Fruit fly (Drosophila melanogaster) whole organism, wandering third instar larva: ENCODE data around the gene bam.

Experiments used
- Abd-B ChIP-seq: fragments of >200 bp; optimal IDR thresholded peaks from 2 replicates; lab custom pipeline; 2017; ENCODE audit warnings: missing biosample characterization, missing genetic modification characterization
- CG32264 ChIP-seq: fragments of 200-800 bp; sonication (Bioruptor generic); optimal IDR thresholded peaks from 2 replicates; lab custom pipeline; 2016; ENCODE audit warnings: missing biosample characterization, missing genetic modification characterization
- CG9705 ChIP-seq: fragments of 200-800 bp; sonication (Bioruptor generic); optimal IDR thresholded peaks from 2 replicates; lab custom pipeline; 2018; ENCODE audit warnings: missing biosample characterization, mild to moderate bottlenecking, missing genetic modification characterization
- CrebA ChIP-seq: fragments of 200-800 bp; sonication (Bioruptor generic); optimal IDR thresholded peaks from 2 replicates; lab custom pipeline; 2016; ENCODE audit warnings: missing biosample characterization, mild to moderate bottlenecking, missing genetic modification characterization, borderline replicate concordance
- Dfd ChIP-seq: fragments of >200 bp; optimal IDR thresholded peaks from 2 replicates; lab custom pipeline; 2017; ENCODE audit warnings: missing biosample characterization, missing genetic modification characterization
- Dif ChIP-seq: fragments of 200-275, 200-300 bp; sonication (Bioruptor generic); optimal IDR thresholded peaks from 2 replicates; lab custom pipeline; 2018; ENCODE audit warnings: missing biosample characterization, missing genetic modification characterization; ENCODE audit not compliant: partially characterized antibody
- GATAd ChIP-seq: sonication (Bioruptor generic); optimal IDR thresholded peaks from 2 replicates; lab custom pipeline; 2016; ENCODE audit warnings: missing biosample characterization, missing genetic modification characterization
- HLH106 ChIP-seq: fragments of 200-800 bp; optimal IDR thresholded peaks from 3 replicates; lab custom pipeline; 2019; ENCODE audit warnings: missing biosample characterization, mild to moderate bottlenecking, missing genetic modification characterization, moderate library complexity
- Hnf4 ChIP-seq: fragments of 200-800 bp; sonication (Bioruptor generic); optimal IDR thresholded peaks from 2 replicates; lab custom pipeline; 2016; ENCODE audit warnings: missing biosample characterization, mild to moderate bottlenecking, missing genetic modification characterization
- Hr78 ChIP-seq: fragments of >200 bp; optimal IDR thresholded peaks from 2 replicates; lab custom pipeline; 2017; ENCODE audit warnings: missing biosample characterization, missing genetic modification characterization
- Hr83 ChIP-seq: fragments of 200-300 bp; sonication (Bioruptor generic); optimal IDR thresholded peaks from 2 replicates; lab custom pipeline; 2016; ENCODE audit warnings: missing biosample characterization, mild to moderate bottlenecking, missing genetic modification characterization, moderate library complexity; ENCODE audit not compliant: poor library complexity, severe bottlenecking
- Jra ChIP-seq: sonication (Bioruptor generic); optimal IDR thresholded peaks from 2 replicates; lab custom pipeline; 2016; ENCODE audit warnings: missing biosample characterization, missing genetic modification characterization
- Mio ChIP-seq: sonication (Bioruptor generic); optimal IDR thresholded peaks from 2 replicates; lab custom pipeline; 2016; ENCODE audit warnings: missing biosample characterization, missing genetic modification characterization
- Myc ChIP-seq: fragments of >200 bp; optimal IDR thresholded peaks from 2 replicates; lab custom pipeline; 2017
- N ChIP-seq: fragments of >200 bp; optimal IDR thresholded peaks from 2 replicates; lab custom pipeline; 2018; ENCODE audit warnings: missing biosample characterization, missing external identifiers, missing genetic modification characterization
- OdsH ChIP-seq: fragments of 200-800 bp; sonication (Bioruptor generic); optimal IDR thresholded peaks from 2 replicates; lab custom pipeline; 2016; ENCODE audit warnings: missing biosample characterization, mild to moderate bottlenecking, missing genetic modification characterization
- Rel ChIP-seq, 2 experiments: fragments of 200-800 bp; sonication (Bioruptor generic) in 1 of 2; optimal IDR thresholded peaks; 2 replicates in 1 of 2; 3 replicates in 1 of 2; lab custom pipeline; 2016 to 2019; ENCODE audit warnings: mild to moderate bottlenecking in 2 of 2, missing biosample characterization in 2 of 2, missing genetic modification characterization in 2 of 2, moderate library complexity in 1 of 2
- Sp1 ChIP-seq: fragments of 200-800 bp; sonication (Bioruptor generic); optimal IDR thresholded peaks from 3 replicates; lab custom pipeline; 2019; ENCODE audit warnings: missing biosample characterization, mild to moderate bottlenecking, missing genetic modification characterization, moderate library complexity
- Vsx2 ChIP-seq: fragments of 200-300, 225-300 bp; sonication (Bioruptor generic); optimal IDR thresholded peaks from 2 replicates; lab custom pipeline; 2018; ENCODE audit warnings: missing biosample characterization, missing genetic modification characterization; ENCODE audit not compliant: partially characterized antibody
- br ChIP-seq: fragments of 200-800 bp; sonication (Bioruptor generic); optimal IDR thresholded peaks from 2 replicates; lab custom pipeline; 2016; ENCODE audit warnings: missing biosample characterization, missing genetic modification characterization
- brk ChIP-seq: fragments of 200-800 bp; sonication (Bioruptor generic); optimal IDR thresholded peaks from 2 replicates; lab custom pipeline; 2016; ENCODE audit warnings: missing biosample characterization, mild to moderate bottlenecking, missing genetic modification characterization
- dl ChIP-seq, 2 experiments: fragments of 175-275, 200-275 bp in 1 of 2; fragments of 200-275 bp in 1 of 2; sonication (Bioruptor generic); optimal IDR thresholded peaks; lab custom pipeline; 2018; ENCODE audit warnings: mild to moderate bottlenecking in 2 of 2, missing biosample characterization in 2 of 2, missing genetic modification characterization in 2 of 2, moderate library complexity in 2 of 2; ENCODE audit not compliant: partially characterized antibody in 2 of 2, insufficient read depth in 1 of 2
- dmrt93B ChIP-seq: fragments of 200-800 bp; sonication (Bioruptor generic); optimal IDR thresholded peaks from 2 replicates; lab custom pipeline; 2018; ENCODE audit warnings: missing biosample characterization, mild to moderate bottlenecking, missing genetic modification characterization
- dsf ChIP-seq: sonication (Bioruptor generic); optimal IDR thresholded peaks from 2 replicates; lab custom pipeline; 2016; ENCODE audit warnings: missing biosample characterization, missing genetic modification characterization, borderline replicate concordance
- ey ChIP-seq: fragments of 200-800 bp; sonication (Bioruptor generic); optimal IDR thresholded peaks from 2 replicates; lab custom pipeline; 2016; ENCODE audit warnings: missing biosample characterization, missing genetic modification characterization
- foxo ChIP-seq, 2 experiments: fragments of 200-800 bp; sonication (Bioruptor generic); optimal IDR thresholded peaks; 2 replicates in 1 of 2; 3 replicates in 1 of 2; lab custom pipeline; 2016 to 2017; ENCODE audit warnings: missing biosample characterization in 2 of 2, missing genetic modification characterization in 2 of 2
- fru ChIP-seq: fragments of 200-800 bp; sonication (Bioruptor generic); optimal IDR thresholded peaks from 3 replicates; lab custom pipeline; 2016; ENCODE audit warnings: missing biosample characterization, mild to moderate bottlenecking, missing genetic modification characterization
- h ChIP-seq: fragments of 200-800 bp; sonication (Bioruptor generic); optimal IDR thresholded peaks from 3 replicates; lab custom pipeline; 2016; ENCODE audit warnings: missing biosample characterization, mild to moderate bottlenecking, missing genetic modification characterization
- jim ChIP-seq: fragments of 175-275, 200-325 bp; sonication (Bioruptor generic); optimal IDR thresholded peaks from 2 replicates; lab custom pipeline; 2016; ENCODE audit warnings: missing biosample characterization, mild to moderate bottlenecking, missing genetic modification characterization
- lola ChIP-seq: fragments of >200 bp; optimal IDR thresholded peaks from 2 replicates; lab custom pipeline; 2017; ENCODE audit warnings: missing biosample characterization, missing genetic modification characterization
- pan ChIP-seq: fragments of >200 bp; optimal IDR thresholded peaks from 2 replicates; lab custom pipeline; 2017
- psq ChIP-seq: fragments of 200-800 bp; sonication (Bioruptor generic); optimal IDR thresholded peaks from 3 replicates; lab custom pipeline; 2017; ENCODE audit warnings: missing biosample characterization, mild to moderate bottlenecking, missing genetic modification characterization, moderate library complexity
- rgr ChIP-seq: fragments of 200-800 bp; sonication (Bioruptor generic); optimal IDR thresholded peaks from 3 replicates; lab custom pipeline; 2016; ENCODE audit warnings: missing biosample characterization, mild to moderate bottlenecking, missing genetic modification characterization
- sage ChIP-seq: fragments of 200-800 bp; sonication (Bioruptor generic); optimal IDR thresholded peaks from 2 replicates; lab custom pipeline; 2016; ENCODE audit warnings: missing biosample characterization, mild to moderate bottlenecking, missing genetic modification characterization
- sv ChIP-seq: fragments of 200-800 bp; sonication (Bioruptor generic); optimal IDR thresholded peaks from 3 replicates; lab custom pipeline; 2016; ENCODE audit warnings: missing biosample characterization, missing genetic modification characterization
- tai ChIP-seq: sonication (Bioruptor generic); optimal IDR thresholded peaks from 2 replicates; lab custom pipeline; 2016; ENCODE audit warnings: missing biosample characterization, missing genetic modification characterization
- usp ChIP-seq: fragments of >200 bp; optimal IDR thresholded peaks from 2 replicates; lab custom pipeline; 2017; ENCODE audit warnings: missing biosample characterization, missing genetic modification characterization
- woc ChIP-seq: sonication (Bioruptor generic); optimal IDR thresholded peaks from 2 replicates; lab custom pipeline; 2016; ENCODE audit warnings: missing biosample characterization, mild to moderate bottlenecking, missing genetic modification characterization

Gene bam

dm6 chr3R:25232271-25232989, 12.5 kb downstream of the bam start, which contains the start of gene Cad96Cb:
TSS of gene Cad96Cb (minus strand) at chr3R:25232321.
- peak; percentile 31 for TF ChIP-seq Rel (GFP tag; optimal IDR thresholded peaks at IDR 0.05; lab: Kevin White, UChicago)
- TF ChIP-seq Rel (tag; optimal IDR thresholded peaks at IDR 0.05; lab: Kevin White, UChicago): peak; percentile 6
- TF ChIP-seq Hr83: peak; percentile 9
- no peak for TF ChIP-seq CrebA (GFP tag; lab: Kevin White, UChicago)
- no peak for TF ChIP-seq Myc (lab: Kevin White, UChicago)
- TF ChIP-seq rgr: peak; percentile 84
- peak in 1 of 2 experiments; percentile 89 for TF ChIP-seq foxo (GFP tag; optimal IDR thresholded peaks at IDR 0.05; lab: Kevin White, UChicago)
- peak; percentile 70 for TF ChIP-seq CG9705 (GFP tag; lab: Kevin White, UChicago)
- TF ChIP-seq h: peak; percentile 88
- TF ChIP-seq dsf (GFP tag; lab: Kevin White, UChicago): peak; percentile 14
- peak; percentile 90 for TF ChIP-seq fru
- TF ChIP-seq Hr78 (GFP tag; lab: Kevin White, UChicago): no peak
- peak; percentile 84 for TF ChIP-seq psq (GFP tag; lab: Kevin White, UChicago)
- peak in 1 of 2 experiments; percentile 15 for TF ChIP-seq dl (GFP tag; optimal IDR thresholded peaks at IDR 0.05; lab: Kevin White, UChicago; ENCODE audit: insufficient read depth in 1 of 2, partially characterized antibody in 2 of 2)
- no peak for TF ChIP-seq lola
- no peak for TF ChIP-seq Dfd (GFP tag; lab: Kevin White, UChicago)
- TF ChIP-seq woc (GFP tag; lab: Kevin White, UChicago): peak; percentile 93
- TF ChIP-seq Mio (GFP tag; lab: Kevin White, UChicago): no peak
- TF ChIP-seq Jra: peak; percentile 66
- peak; percentile 86 for TF ChIP-seq br (GFP tag; lab: Kevin White, UChicago)
- no peak for TF ChIP-seq Abd-B (GFP tag; lab: Kevin White, UChicago)
- peak; percentile 13 for TF ChIP-seq GATAd (GFP tag; lab: Kevin White, UChicago)
- TF ChIP-seq pan (lab: Kevin White, UChicago): no peak
- TF ChIP-seq brk (GFP tag; lab: Kevin White, UChicago): no peak
- TF ChIP-seq Hnf4 (GFP tag; lab: Kevin White, UChicago): peak; percentile 53
- no peak for TF ChIP-seq Vsx2 (GFP tag; lab: Kevin White, UChicago)
- peak; percentile 86 for TF ChIP-seq OdsH (GFP tag; lab: Kevin White, UChicago)
- peak; percentile 47 for TF ChIP-seq sage (GFP tag; lab: Kevin White, UChicago)
- TF ChIP-seq usp (GFP tag; lab: Kevin White, UChicago): no peak
- TF ChIP-seq Sp1 (GFP tag; lab: Kevin White, UChicago): peak; percentile 91
- TF ChIP-seq N (GFP tag; lab: Kevin White, UChicago): no peak
- peak; percentile 73 for TF ChIP-seq sv
- peak; percentile 86 for TF ChIP-seq ey (GFP tag; lab: Kevin White, UChicago)
- TF ChIP-seq tai (GFP tag; lab: Kevin White, UChicago): no peak
- TF ChIP-seq HLH106: peak; percentile 86
- TF ChIP-seq dmrt93B (GFP tag; lab: Kevin White, UChicago): peak; percentile 87
- no peak for TF ChIP-seq jim (GFP tag; lab: Kevin White, UChicago)
- TF ChIP-seq Dif (GFP tag; lab: Kevin White, UChicago): no peak
- TF ChIP-seq CG32264 (GFP tag; lab: Kevin White, UChicago): peak; percentile 63

dm6 chr3R:25225483-25225882, 19.4 kb downstream of the bam start:
- TF ChIP-seq pan (lab: Kevin White, UChicago) (no peak), Hr78 (GFP tag; lab: Kevin White, UChicago) (no peak), Myc (lab: Kevin White, UChicago) (no peak), Abd-B (GFP tag; lab: Kevin White, UChicago) (no peak), tai (GFP tag; lab: Kevin White, UChicago) (no peak), CG32264 (GFP tag; lab: Kevin White, UChicago) (no peak), Rel (GFP tag; optimal IDR thresholded peaks at IDR 0.05; lab: Kevin White, UChicago) (no peak), Rel (tag; optimal IDR thresholded peaks at IDR 0.05; lab: Kevin White, UChicago) (no peak), h (no peak), Vsx2 (GFP tag; lab: Kevin White, UChicago) (no peak), rgr (no peak), dmrt93B (GFP tag; lab: Kevin White, UChicago) (no peak), Mio (GFP tag; lab: Kevin White, UChicago) (no peak), GATAd (GFP tag; lab: Kevin White, UChicago) (no peak)
